Fruit fly (Drosophila melanogaster) whole organism, embryonic: Measurements from ENCODE around the gene GstD11.
A peak's percentile ranks its signal among the peaks of the same experiment; 100 is the strongest.

Experiments
- Atf6 ChIP-seq: fragments of 200-800 bp; sonication (Bioruptor generic); IDR thresholded peaks from 2 replicates; pipeline ENCODE4 v1.3.6; 2022; ENCODE audit warnings: missing biosample characterization, missing genetic modification characterization
- Bteb2 ChIP-seq: fragments of 200-800 bp; sonication (Bioruptor generic); optimal IDR thresholded peaks from 2 replicates; lab custom pipeline; 2016; ENCODE audit warnings: missing biosample characterization, missing genetic modification characterization
- CG11085 ChIP-seq: fragments of 200-800 bp; sonication (Bioruptor generic); IDR thresholded peaks from 2 replicates; pipeline ENCODE4 v1.3.6; 2022; ENCODE audit warnings: missing biosample characterization, missing genetic modification characterization
- CG11398 ChIP-seq: fragments of 200-800 bp; sonication (Bioruptor generic); optimal IDR thresholded peaks from 2 replicates; lab custom pipeline; 2016; ENCODE audit warnings: missing biosample characterization, missing genetic modification characterization
- CG11456 ChIP-seq: fragments of 200-800 bp; sonication (Bioruptor generic); IDR thresholded peaks from 3 replicates; pipeline ENCODE4 v1.3.6; 2022; ENCODE audit warnings: missing biosample characterization, missing genetic modification characterization
- CG11695 ChIP-seq: fragments of 200-800 bp; sonication (Bioruptor generic); IDR thresholded peaks from 3 replicates; pipeline ENCODE4 v1.3.6; 2022; ENCODE audit warnings: missing biosample characterization, missing genetic modification characterization
- CG12071 ChIP-seq: fragments of 200-800 bp; sonication (Bioruptor generic); optimal IDR thresholded peaks from 3 replicates; lab custom pipeline; 2018; ENCODE audit warnings: missing biosample characterization, mild to moderate bottlenecking, missing genetic modification characterization
- CG13287 ChIP-seq: fragments of 200-800 bp; sonication (Bioruptor generic); IDR thresholded peaks from 2 replicates; pipeline ENCODE4 v1.3.6; 2022; ENCODE audit warnings: missing biosample characterization, missing genetic modification characterization; ENCODE audit not compliant: partially characterized antibody
- CG13296 ChIP-seq: fragments of 200-800 bp; sonication (Bioruptor generic); optimal IDR thresholded peaks from 3 replicates; lab custom pipeline; 2018; ENCODE audit warnings: missing biosample characterization, mild to moderate bottlenecking, missing genetic modification characterization
- CG1603 ChIP-seq: fragments of 200-800 bp; sonication (Bioruptor generic); optimal IDR thresholded peaks from 2 replicates; lab custom pipeline; 2019; ENCODE audit warnings: missing biosample characterization, mild to moderate bottlenecking, missing genetic modification characterization, moderate library complexity
- CG16813 ChIP-seq: fragments of 200-800 bp; sonication (Bioruptor generic); IDR thresholded peaks from 3 replicates; pipeline ENCODE4 v1.3.6; 2022; ENCODE audit warnings: missing biosample characterization, missing genetic modification characterization; ENCODE audit not compliant: partially characterized antibody
- CG18011 ChIP-seq: fragments of 200-800 bp; sonication (Bioruptor generic); optimal IDR thresholded peaks from 2 replicates; lab custom pipeline; 2017; ENCODE audit warnings: missing biosample characterization, missing genetic modification characterization, mild to moderate bottlenecking, moderate library complexity, missing genotype
- CG18599 ChIP-seq: fragments of 200-800 bp; sonication (Bioruptor generic); optimal IDR thresholded peaks from 3 replicates; lab custom pipeline; 2017; ENCODE audit warnings: missing biosample characterization, missing genetic modification characterization, mild to moderate bottlenecking, moderate library complexity, missing genetic modification reagents
- CG32767 ChIP-seq: fragments of 200-800 bp; sonication (Bioruptor generic); IDR thresholded peaks from 2 replicates; pipeline ENCODE4 v1.3.6; 2022; ENCODE audit warnings: missing biosample characterization, missing genetic modification characterization
- CG33213 ChIP-seq: fragments of 200-800 bp; sonication (Bioruptor generic); optimal IDR thresholded peaks from 3 replicates; lab custom pipeline; 2016; ENCODE audit warnings: missing biosample characterization, missing genetic modification characterization
- CG34224 ChIP-seq: fragments of 200-800 bp; sonication (Bioruptor generic); IDR thresholded peaks from 3 replicates; pipeline ENCODE4 v1.3.6; 2022; ENCODE audit warnings: missing biosample characterization, missing genetic modification characterization; ENCODE audit not compliant: partially characterized antibody
- CG3838 ChIP-seq: fragments of 200-800 bp; sonication (Bioruptor generic); optimal IDR thresholded peaks from 3 replicates; lab custom pipeline; 2016; ENCODE audit warnings: missing biosample characterization, missing genetic modification characterization
- CG4404 ChIP-seq: fragments of 200-800 bp; sonication (Bioruptor generic); IDR thresholded peaks from 2 replicates; pipeline ENCODE4 v1.3.6; 2022; ENCODE audit warnings: missing biosample characterization, missing genetic modification characterization
- CG7987 ChIP-seq: fragments of 200-800 bp; sonication (Bioruptor generic); optimal IDR thresholded peaks from 2 replicates; lab custom pipeline; 2018; ENCODE audit warnings: missing biosample characterization, mild to moderate bottlenecking, missing genetic modification characterization, moderate library complexity
- CG9797 ChIP-seq: fragments of 200-800 bp; sonication (Bioruptor generic); optimal IDR thresholded peaks from 3 replicates; lab custom pipeline; 2018; ENCODE audit warnings: missing biosample characterization, mild to moderate bottlenecking, missing genetic modification characterization
- CTCF ChIP-seq: fragments of 200-800 bp; sonication (Bioruptor generic); optimal IDR thresholded peaks from 2 replicates; lab custom pipeline; 2017; ENCODE audit warnings: missing biosample characterization, mild to moderate bottlenecking, missing genetic modification characterization, moderate library complexity
- CkIIα-i1 ChIP-seq: fragments of 200-800 bp; sonication (Bioruptor generic); IDR thresholded peaks from 2 replicates; pipeline ENCODE4 v1.3.6; 2022; ENCODE audit warnings: missing biosample characterization, missing genetic modification characterization
- D ChIP-seq, 2 experiments: fragments of 200-800 bp in 1 of 2; fragments of >200 bp in 1 of 2; sonication (Bioruptor generic) in 1 of 2; optimal IDR thresholded peaks; 2 replicates in 1 of 2; 3 replicates in 1 of 2; lab custom pipeline; 2017; ENCODE audit warnings: mild to moderate bottlenecking in 1 of 2, missing biosample characterization in 1 of 2, missing genetic modification characterization in 1 of 2, missing genetic modification reagents in 1 of 2
- Doc3 ChIP-seq: fragments of 200-800 bp; sonication (Bioruptor generic); IDR thresholded peaks from 3 replicates; pipeline ENCODE4 v1.3.6; 2022; ENCODE audit warnings: missing biosample characterization, missing genetic modification characterization; ENCODE audit not compliant: partially characterized antibody
- Drgx ChIP-seq: fragments of 200-800 bp; sonication (Bioruptor generic); IDR thresholded peaks from 2 replicates; pipeline ENCODE4 v1.3.6; 2022; ENCODE audit warnings: missing biosample characterization, missing genetic modification characterization
- Fer1 ChIP-seq: fragments of 200-800 bp; sonication (Bioruptor generic); optimal IDR thresholded peaks from 2 replicates; lab custom pipeline; 2017; ENCODE audit warnings: missing biosample characterization, mild to moderate bottlenecking, missing genetic modification characterization
- Oaz ChIP-seq: fragments of 200-800 bp; sonication (Bioruptor generic); IDR thresholded peaks from 2 replicates; pipeline ENCODE4 v1.3.6; 2022; ENCODE audit warnings: missing biosample characterization, missing genetic modification characterization
- Side ChIP-seq: fragments of 200-800 bp; sonication (Bioruptor generic); optimal IDR thresholded peaks from 2 replicates; lab custom pipeline; 2016; ENCODE audit warnings: missing biosample characterization, missing genetic modification characterization
- Taf1 ChIP-seq: fragments of 200-800 bp; sonication (Bioruptor generic); IDR thresholded peaks from 2 replicates; pipeline ENCODE4 v1.3.6; 2022; ENCODE audit warnings: missing biosample characterization, missing genetic modification characterization
- bsh ChIP-seq, 2 experiments: fragments of 200-800 bp; sonication (Bioruptor generic); optimal IDR thresholded peaks; 2 replicates each; lab custom pipeline; 2017 to 2018; ENCODE audit warnings: mild to moderate bottlenecking in 2 of 2, missing biosample characterization in 2 of 2, missing genetic modification characterization in 2 of 2, moderate library complexity in 1 of 2
- chif ChIP-seq, 2 experiments: fragments of 200-800 bp; sonication (Bioruptor generic); optimal IDR thresholded peaks; 3 replicates each; lab custom pipeline; 2016; ENCODE audit warnings: missing biosample characterization in 2 of 2, missing genetic modification characterization in 2 of 2
- chinmo ChIP-seq: fragments of 200-800 bp; sonication (Bioruptor generic); IDR thresholded peaks from 4 replicates; pipeline ENCODE4 v1.3.6; 2022; ENCODE audit warnings: missing biosample characterization, missing genetic modification characterization; ENCODE audit not compliant: partially characterized antibody
- chm ChIP-seq: fragments of 200-800 bp; sonication (Bioruptor generic); IDR thresholded peaks from 2 replicates; pipeline ENCODE4 v1.3.6; 2022; ENCODE audit warnings: missing biosample characterization, missing genetic modification characterization
- danr ChIP-seq: fragments of 200-800 bp; sonication (Bioruptor generic); IDR thresholded peaks from 2 replicates; pipeline ENCODE4 v1.3.6; 2022; ENCODE audit warnings: missing biosample characterization, missing genetic modification characterization
- dati ChIP-seq: fragments of 200-800 bp; sonication (Bioruptor generic); IDR thresholded peaks from 2 replicates; pipeline ENCODE4 v1.3.6; 2022; ENCODE audit warnings: missing biosample characterization, missing genetic modification characterization
- dysf ChIP-seq: fragments of 200-800 bp; sonication (Bioruptor generic); IDR thresholded peaks from 3 replicates; pipeline ENCODE4 v1.3.6; 2022; ENCODE audit warnings: missing biosample characterization, missing genetic modification characterization
- gfzf ChIP-seq: fragments of 200-800 bp; sonication (Bioruptor generic); optimal IDR thresholded peaks from 2 replicates; lab custom pipeline; 2016; ENCODE audit warnings: missing biosample characterization, mild to moderate bottlenecking, missing genetic modification characterization, moderate library complexity
- hbn ChIP-seq: fragments of 200-800 bp; sonication (Bioruptor generic); IDR thresholded peaks from 2 replicates; pipeline ENCODE4 v1.3.6; 2022; ENCODE audit warnings: missing biosample characterization, missing genetic modification characterization; ENCODE audit not compliant: partially characterized antibody
- knrl ChIP-seq: fragments of 200-800 bp; sonication (Bioruptor generic); IDR thresholded peaks from 3 replicates; pipeline ENCODE4 v1.3.6; 2022; ENCODE audit warnings: missing biosample characterization, missing genetic modification characterization; ENCODE audit not compliant: partially characterized antibody
- nerfin-2 ChIP-seq: fragments of 200-800 bp; sonication (Bioruptor generic); IDR thresholded peaks from 2 replicates; pipeline ENCODE4 v1.3.6; 2022; ENCODE audit warnings: missing biosample characterization, missing genetic modification characterization; ENCODE audit not compliant: partially characterized antibody
- pho ChIP-seq: fragments of 200-800 bp; sonication (Bioruptor generic); optimal IDR thresholded peaks from 2 replicates; lab custom pipeline; 2016; ENCODE audit warnings: missing biosample characterization, missing genetic modification characterization
- sd ChIP-seq: fragments of 200-800 bp; sonication (Bioruptor generic); optimal IDR thresholded peaks from 3 replicates; lab custom pipeline; 2018; ENCODE audit warnings: missing biosample characterization, mild to moderate bottlenecking, missing genetic modification characterization, moderate library complexity
- trem ChIP-seq: fragments of 200-800 bp; optimal IDR thresholded peaks from 3 replicates; lab custom pipeline; 2019; ENCODE audit warnings: missing biosample characterization, mild to moderate bottlenecking, missing genetic modification characterization, moderate library complexity
- tx ChIP-seq: fragments of 200-800 bp; sonication (Bioruptor generic); optimal IDR thresholded peaks from 2 replicates; lab custom pipeline; 2016; ENCODE audit warnings: missing biosample characterization, missing genetic modification characterization
- wek ChIP-seq: fragments of 200-800 bp; sonication (Bioruptor generic); optimal IDR thresholded peaks from 3 replicates; lab custom pipeline; 2018; ENCODE audit warnings: missing biosample characterization, mild to moderate bottlenecking, missing genetic modification characterization, moderate library complexity
- zen ChIP-seq: fragments of 200-800 bp; sonication (Bioruptor generic); optimal IDR thresholded peaks from 3 replicates; lab custom pipeline; 2018; ENCODE audit warnings: missing biosample characterization, mild to moderate bottlenecking, missing genetic modification characterization, moderate library complexity
- zen2 ChIP-seq: fragments of 200-800 bp; sonication (Bioruptor generic); IDR thresholded peaks from 3 replicates; pipeline ENCODE4 v1.3.6; 2022; ENCODE audit warnings: missing biosample characterization, missing genetic modification characterization; ENCODE audit not compliant: partially characterized antibody

The GstD11 gene

dm6 chr3R:12398620-12399247, 15.6 kb downstream of the GstD11 start, which contains the start of gene Cyp9f3 (continued):
- no peak for TF ChIP-seq danr (GFP tag; lab: Robert Waterston, UW)
- no peak for TF ChIP-seq hbn (GFP tag; lab: Robert Waterston, UW)
- TF ChIP-seq chif (GFP tag; optimal IDR thresholded peaks at IDR 0.05; lab: Kevin White, UChicago): no peak
- TF ChIP-seq CG13287: peak; percentile 25; the same call in 1 of the 2 replicates
- TF ChIP-seq CG33213 (GFP tag; lab: Kevin White, UChicago): no peak
- TF ChIP-seq CG32767: 0 out of 2 replicates have a peak, but pooled peaks have one; percentile 9
- no peak for TF ChIP-seq Oaz (GFP tag; lab: Robert Waterston, UW)
- TF ChIP-seq dati (GFP tag; lab: Robert Waterston, UW): no peak
- no peak for TF ChIP-seq Drgx (GFP tag; lab: Robert Waterston, UW)
- no peak for TF ChIP-seq CG11398 (GFP tag; lab: Kevin White, UChicago)
- TF ChIP-seq CkIIα-i1: no peak
- TF ChIP-seq tx (GFP tag; lab: Kevin White, UChicago): no peak
- TF ChIP-seq CG11085 (GFP tag; lab: Robert Waterston, UW): no peak
- 0 out of 3 replicates have a peak, but pooled peaks have one; percentile 22 for TF ChIP-seq dysf
- TF ChIP-seq Side: no peak
- no peak for TF ChIP-seq pho (GFP tag; lab: Kevin White, UChicago)
- TF ChIP-seq nerfin-2 (GFP tag; lab: Robert Waterston, UW): 0 out of 2 replicates have a peak, but pooled peaks have one; percentile 20
- TF ChIP-seq chm (GFP tag; lab: Robert Waterston, UW): peak; percentile 43
- 0 out of 4 replicates have a peak, but pooled peaks have one; percentile 43 for TF ChIP-seq chinmo
- no peak for TF ChIP-seq Taf1 (GFP tag; lab: Robert Waterston, UW)
- peak; percentile 10 for TF ChIP-seq CG3838 (GFP tag; lab: Kevin White, UChicago)
- no peak for TF ChIP-seq CG13296 (GFP tag; lab: Kevin White, UChicago)
- TF ChIP-seq CG18599 (GFP tag; lab: Kevin White, UChicago): no peak
- TF ChIP-seq Bteb2 (GFP tag; lab: Kevin White, UChicago): no peak

dm6 chr3R:12401672-12402296, 18.6 kb downstream of the GstD11 start, which contains the start of gene DNAlig3:
Gene DNAlig3 (minus strand): TSS chr3R:12401839.
- TF ChIP-seq zen (tag; lab: Kevin White, UChicago) (peak; percentile 17), CTCF (peak; percentile 45), trem (peak; percentile 23), CG18011 (GFP tag; lab: Kevin White, UChicago) (no peak), wek (GFP tag; lab: Kevin White, UChicago) (no peak), CG1603 (tag; lab: Kevin White, UChicago) (peak; percentile 64), Atf6 (GFP tag; lab: Robert Waterston, UW) (no peak), CG11456 (GFP tag; lab: Robert Waterston, UW) (no peak), CG7987 (GFP tag; lab: Kevin White, UChicago) (no peak), CG16813 (GFP tag; lab: Robert Waterston, UW) (peak; percentile 45; the same call in 1 of the 3 replicates), zen2 (GFP tag; lab: Robert Waterston, UW) (peak; percentile 68; the same call in 2 of the 3 replicates), gfzf (GFP tag; lab: Kevin White, UChicago) (peak; percentile 27), CG34224 (GFP tag; lab: Robert Waterston, UW) (peak; percentile 57), chinmo (0 out of 4 replicates have a peak, but pooled peaks have one; percentile 27), CG12071 (GFP tag; lab: Kevin White, UChicago) (peak; percentile 44), knrl (GFP tag; lab: Robert Waterston, UW) (0 out of 3 replicates have a peak, but pooled peaks have one; percentile 28), bsh (GFP tag; optimal IDR thresholded peaks at IDR 0.05; lab: Kevin White, UChicago) (no peak), sd (tag; lab: Kevin White, UChicago) (peak; percentile 29), CG9797 (GFP tag; lab: Kevin White, UChicago) (peak; percentile 17), CG4404 (GFP tag; lab: Robert Waterston, UW) (no peak), Fer1 (GFP tag; lab: Kevin White, UChicago) (peak; percentile 21), CG11695 (no peak), Doc3 (GFP tag; lab: Robert Waterston, UW) (peak; percentile 61; the same call in 1 of the 3 replicates), D (optimal IDR thresholded peaks at IDR 0.05; lab: Kevin White, UChicago) (no peak), D (GFP tag; optimal IDR thresholded peaks at IDR 0.05; lab: Kevin White, UChicago) (no peak)
